Fruit fly (Drosophila melanogaster): ENCODE results near the gene EloA.

The EloA gene

dm6 chr3R:23239934-23240632, 11.3 kb upstream of the EloA start (continued):
- TF ChIP-seq Nf-YA (GFP tag; IDR thresholded peaks at IDR 0.05): no peak
- peak; percentile 7 for TF ChIP-seq her (GFP tag; optimal IDR thresholded peaks at IDR 0.05)
- no peak for TF ChIP-seq Dp (GFP tag; optimal IDR thresholded peaks at IDR 0.05)
- peak; percentile 14 for TF ChIP-seq sqz (GFP tag; optimal IDR thresholded peaks at IDR 0.05)
- TF ChIP-seq HLH54F (GFP tag; optimal IDR thresholded peaks at IDR 0.05): peak; percentile 27
- TF ChIP-seq ewg (GFP tag; optimal IDR thresholded peaks at IDR 0.05): peak; percentile 97
- TF ChIP-seq CHES-1-like (GFP tag; optimal IDR thresholded peaks at IDR 0.05): peak; percentile 30
- TF ChIP-seq Sry-δ (GFP tag; optimal IDR thresholded peaks at IDR 0.05): peak; percentile 11
- no peak for TF ChIP-seq Hr78 (GFP tag; optimal IDR thresholded peaks at IDR 0.05)
- TF ChIP-seq stwl (tag; optimal IDR thresholded peaks at IDR 0.05): no peak
- peak; percentile 39 for TF ChIP-seq fd3F (GFP tag; optimal IDR thresholded peaks at IDR 0.05)
- peak; percentile 45; the same call in 1 of the 2 replicates for TF ChIP-seq CG7372 (GFP tag; IDR thresholded peaks at IDR 0.05)
- TF ChIP-seq fd64A (GFP tag; optimal IDR thresholded peaks at IDR 0.05): peak; percentile 4
- peak; percentile 73 for TF ChIP-seq tap (tag; optimal IDR thresholded peaks at IDR 0.05)
- peak; percentile 56; the same call in 1 of the 2 replicates for TF ChIP-seq wor (GFP tag; IDR thresholded peaks at IDR 0.05)
- TF ChIP-seq Fer1 (GFP tag; optimal IDR thresholded peaks at IDR 0.05): peak; percentile 88
- TF ChIP-seq BtbVII (GFP tag; optimal IDR thresholded peaks at IDR 0.05): peak; percentile 67
- no peak for TF ChIP-seq CG17568 (GFP tag; optimal IDR thresholded peaks at IDR 0.05)
- no peak for TF ChIP-seq sna (GFP tag; IDR thresholded peaks at IDR 0.05; ENCODE audit: partially characterized antibody)
- peak; percentile 53; the same call in 1 of the 2 replicates for TF ChIP-seq E2f2 (GFP tag; IDR thresholded peaks at IDR 0.05)
- peak; percentile 64 for TF ChIP-seq Side (GFP tag; optimal IDR thresholded peaks at IDR 0.05)
- TF ChIP-seq gsb-n (tag; optimal IDR thresholded peaks at IDR 0.05): peak; percentile 11
- TF ChIP-seq trem (tag; optimal IDR thresholded peaks at IDR 0.05): peak; percentile 29
- peak; percentile 31 for TF ChIP-seq ems (GFP tag; optimal IDR thresholded peaks at IDR 0.05)
- TF ChIP-seq crp (GFP tag; optimal IDR thresholded peaks at IDR 0.05): no peak
- peak in 1 of 2 experiments; percentile 37 for TF ChIP-seq eve (GFP tag; optimal IDR thresholded peaks at IDR 0.05)
- TF ChIP-seq CG14050 (GFP tag; IDR thresholded peaks at IDR 0.05): peak; percentile 48
- TF ChIP-seq tll (GFP tag; optimal IDR thresholded peaks at IDR 0.05): no peak
- TF ChIP-seq CG18764 (GFP tag; optimal IDR thresholded peaks at IDR 0.05): no peak
- no peak for TF ChIP-seq psq (GFP tag; optimal IDR thresholded peaks at IDR 0.05)
- peak; percentile 55 for TF ChIP-seq tin (GFP tag; optimal IDR thresholded peaks at IDR 0.05)
- no peak for TF ChIP-seq MESR4 (GFP tag; optimal IDR thresholded peaks at IDR 0.05)
- no peak for TF ChIP-seq Mes4 (GFP tag; optimal IDR thresholded peaks at IDR 0.05)
- no peak for TF ChIP-seq ftz-f1 (GFP tag; optimal IDR thresholded peaks at IDR 0.05)
- no peak for TF ChIP-seq CG13123 (GFP tag; optimal IDR thresholded peaks at IDR 0.05)
- no peak for TF ChIP-seq CG1792 (GFP tag; optimal IDR thresholded peaks at IDR 0.05)
- no peak for TF ChIP-seq CG10543 (GFP tag; optimal IDR thresholded peaks at IDR 0.05)
- TF ChIP-seq aop (GFP tag; IDR thresholded peaks at IDR 0.05): no peak
- no peak for TF ChIP-seq CG12942 (GFP tag; optimal IDR thresholded peaks at IDR 0.05)
- TF ChIP-seq CG12219 (GFP tag; optimal IDR thresholded peaks at IDR 0.05): peak; percentile 19
- peak; percentile 31; the same call in 1 of the 2 replicates for TF ChIP-seq ranshi (GFP tag; IDR thresholded peaks at IDR 0.05)
- TF ChIP-seq kni (GFP tag; optimal IDR thresholded peaks at IDR 0.05): no peak
- peak; percentile 69 for TF ChIP-seq CG6683 (GFP tag; optimal IDR thresholded peaks at IDR 0.05)
- TF ChIP-seq pan (optimal IDR thresholded peaks at IDR 0.05): no peak
- peak in 1 of 2 experiments; percentile 86 for TF ChIP-seq pan (GFP tag; optimal IDR thresholded peaks at IDR 0.05 in 1 of 2, IDR thresholded peaks at IDR 0.05 in 1 of 2)
- no peak for TF ChIP-seq jumu (GFP tag; optimal IDR thresholded peaks at IDR 0.05)
- TF ChIP-seq Med (GFP tag): peak; percentile 93
- TF ChIP-seq Xrp1 (GFP tag; IDR thresholded peaks at IDR 0.05): peak; percentile 81
- TF ChIP-seq p53 (GFP tag; optimal IDR thresholded peaks at IDR 0.05): no peak
- TF ChIP-seq dysf (GFP tag; IDR thresholded peaks at IDR 0.05): peak; percentile 83
